Worm (Caenorhabditis elegans) whole organism, L4 larva: ENCODE results near the gene gas-1.

Source experiments
- ama-1 ChIP-seq: fragments of 150-350 bp; optimal IDR thresholded peaks from 2 replicates; lab custom pipeline; 2014; ENCODE audit warnings: inconsistent platforms, mixed read lengths
- ces-1 ChIP-seq: fragments of 150-350 bp; sonication (generic microtip); optimal IDR thresholded peaks from 4 replicates; lab custom pipeline; 2014; ENCODE audit warnings: missing biosample characterization, missing genetic modification reagents, missing genetic modification characterization
- daf-8 ChIP-seq: fragments of 200-800 bp; sonication (Bioruptor generic); IDR thresholded peaks from 2 replicates; pipeline ENCODE4 v1.3.6; 2022; ENCODE audit warnings: missing genetic modification characterization, missing compliant biosample characterization
- lin-13 ChIP-seq: fragments of 150-350 bp; optimal IDR thresholded peaks from 2 replicates; lab custom pipeline; 2014; ENCODE audit warnings: missing biosample characterization, missing genetic modification reagents, missing genetic modification characterization
- lin-15B ChIP-seq: fragments of 150-350 bp; sonication (generic microtip); optimal IDR thresholded peaks from 3 replicates; lab custom pipeline; 2014; ENCODE audit warnings: missing biosample characterization, missing genetic modification characterization
- lin-39 ChIP-seq: fragments of 150-350 bp; optimal IDR thresholded peaks from 2 replicates; lab custom pipeline; 2014; ENCODE audit warnings: missing biosample characterization, missing genetic modification reagents, missing genetic modification characterization
- lir-3 ChIP-seq: sonication (generic microtip); optimal IDR thresholded peaks from 2 replicates; lab custom pipeline; 2016; ENCODE audit warnings: mild to moderate bottlenecking, missing genetic modification characterization, missing compliant biosample characterization
- madf-5 ChIP-seq, 2 experiments: fragments of 200-800 bp; sonication (Bioruptor generic); IDR thresholded peaks; 2 replicates each; pipeline ENCODE4 v1.3.6; 2022; ENCODE audit warnings: missing compliant biosample characterization in 2 of 2, missing genetic modification characterization in 2 of 2
- nhr-10 ChIP-seq: fragments of 150-350 bp; optimal IDR thresholded peaks from 2 replicates; lab custom pipeline; 2014; ENCODE audit warnings: missing biosample characterization, missing genetic modification characterization
- nhr-25 ChIP-seq: sonication (generic microtip); optimal IDR thresholded peaks from 2 replicates; lab custom pipeline; 2017; ENCODE audit warnings: missing genetic modification characterization, mild to moderate bottlenecking, missing compliant biosample characterization, antibody characterized with exemption, moderate library complexity, borderline replicate concordance; ENCODE audit not compliant: insufficient read depth
- vab-7 ChIP-seq: fragments of 200-800 bp; sonication (Bioruptor generic); IDR thresholded peaks from 2 replicates; pipeline ENCODE4 v1.3.6; 2022; ENCODE audit warnings: missing genetic modification reagents, missing genetic modification characterization, missing compliant biosample characterization
- ztf-11 ChIP-seq: fragments of 150-350 bp; optimal IDR thresholded peaks from 2 replicates; lab custom pipeline; 2014; ENCODE audit warnings: missing biosample characterization, missing genetic modification characterization

DNA sequence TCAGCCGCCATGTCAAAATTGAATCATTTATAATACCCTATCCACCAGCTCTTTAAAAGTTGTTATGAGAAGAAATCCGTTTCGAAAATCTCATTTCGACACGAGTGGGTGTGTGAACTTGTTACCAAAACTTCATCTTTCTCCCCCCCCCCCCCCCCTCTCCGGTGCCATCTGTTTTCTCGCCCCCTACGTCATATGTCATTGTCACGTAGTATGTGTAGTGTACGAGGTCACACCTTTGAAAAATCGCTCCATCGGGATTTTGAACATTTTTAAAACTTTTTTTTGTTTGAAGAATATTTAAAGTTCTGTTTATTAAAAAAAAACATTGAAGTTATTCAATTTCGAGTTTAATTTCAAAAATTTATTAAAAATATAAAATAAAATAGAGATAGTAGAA lies 37.6 kb upstream of the gas-1 start:
- TF ChIP-seq ztf-11 (tag; lab: Kevin White, UChicago) (no peak), lin-15B (tag; lab: Kevin White, UChicago) (no peak), nhr-10 (no peak), vab-7 (GFP tag; lab: Robert Waterston, UW) (no peak), daf-8 (GFP tag; lab: Robert Waterston, UW) (no peak), ces-1 (no peak), lin-39 (tag; lab: Kevin White, UChicago) (no peak), ama-1 (lab: Kevin White, UChicago) (no peak), madf-5 (GFP tag; IDR thresholded peaks at IDR 0.05; lab: Robert Waterston, UW) (no peak), nhr-25 (tag; lab: Kevin White, UChicago) (no peak), lir-3 (tag; lab: Kevin White, UChicago) (no peak), lin-13 (GFP tag; lab: Kevin White, UChicago) (no peak)
